Worm (Caenorhabditis elegans): Measurements from ENCODE around the gene F02A9.7.
A peak's percentile ranks its signal among the peaks of the same experiment; 100 is the strongest.

- TF ChIP-seq sem-2 (GFP tag; optimal IDR thresholded peaks at IDR 0.05) (no peak), unc-62 (GFP tag; optimal IDR thresholded peaks at IDR 0.05) (peak; percentile 58), lsy-2 (tag; optimal IDR thresholded peaks at IDR 0.05) (no peak), zip-8 (tag; optimal IDR thresholded peaks at IDR 0.05) (no peak), ztf-11 (tag; optimal IDR thresholded peaks at IDR 0.05) (no peak), blmp-1 (tag; optimal IDR thresholded peaks at IDR 0.05) (no peak), nhr-28 (tag; optimal IDR thresholded peaks at IDR 0.05) (no peak), lin-13 (tag; optimal IDR thresholded peaks at IDR 0.05) (no peak)
Observed at ce11 chrIII:9051119-9051597, 24.3 kb downstream of the F02A9.7 start.

All from whole organism, mixed stage, embryonic.